Worm (Caenorhabditis elegans) whole organism, early embryonic: ENCODE results near the gene tnt-2.

ENCODE experiments used
- aly-1 ChIP-seq: sonication (generic microtip); optimal IDR thresholded peaks from 2 replicates; lab custom pipeline; 2016; ENCODE audit warnings: missing genetic modification characterization, missing compliant biosample characterization
- ama-1 ChIP-seq: fragments of 150-350 bp; optimal IDR thresholded peaks from 2 replicates; lab custom pipeline; 2014
- ceh-13 ChIP-seq: fragments of 200-800 bp; sonication (Bioruptor generic); optimal IDR thresholded peaks from 2 replicates; lab custom pipeline; 2018; ENCODE audit warnings: mild to moderate bottlenecking, missing genetic modification characterization, missing compliant biosample characterization
- ceh-36 ChIP-seq: sonication (generic microtip); optimal IDR thresholded peaks from 2 replicates; lab custom pipeline; 2016; ENCODE audit warnings: missing genetic modification characterization, inconsistent platforms, missing compliant biosample characterization
- hmbx-1 ChIP-seq: sonication (generic microtip); optimal IDR thresholded peaks from 2 replicates; lab custom pipeline; 2016; ENCODE audit warnings: mild to moderate bottlenecking, missing genetic modification characterization, missing compliant biosample characterization
- sea-1 ChIP-seq: fragments of 200-800 bp; sonication (Bioruptor generic); conservative IDR thresholded peaks from 2 replicates; pipeline ENCODE4 v1.3.6; 2022; ENCODE audit warnings: missing genetic modification characterization, missing compliant biosample characterization

- TF ChIP-seq aly-1 (tag; lab: Kevin White, UChicago) (no peak), ama-1 (lab: Kevin White, UChicago) (no peak), sea-1 (no peak), ceh-13 (no peak), ceh-36 (tag; lab: Kevin White, UChicago) (no peak), hmbx-1 (no peak)
Measured at ce11 chrX:8752546-8752945, 29.2 kb upstream of the tnt-2 start.
